Fruit fly (Drosophila melanogaster): ENCODE measurements around the gene CG31365.

The CG31365 gene

dm6 chr3R:23148433-23148832, 22.2 kb upstream of the CG31365 start:
- TF ChIP-seq gl (tag; optimal IDR thresholded peaks at IDR 0.05) (peak; percentile 31), CG32121 (GFP tag; IDR thresholded peaks at IDR 0.05) (no peak), CG17806 (tag; optimal IDR thresholded peaks at IDR 0.05) (peak; percentile 50), CG15710 (tag; optimal IDR thresholded peaks at IDR 0.05) (peak; percentile 62), Pif1A (GFP tag; optimal IDR thresholded peaks at IDR 0.05) (peak; percentile 14), CG9948 (tag; optimal IDR thresholded peaks at IDR 0.05) (peak; percentile 26), D1 (tag; optimal IDR thresholded peaks at IDR 0.05) (no peak), CG14655 (GFP tag; optimal IDR thresholded peaks at IDR 0.05) (peak; percentile 54), CG10348 (GFP tag; IDR thresholded peaks at IDR 0.05) (no peak), rn (GFP tag; IDR thresholded peaks at IDR 0.05) (no peak), Snoo (tag; optimal IDR thresholded peaks at IDR 0.05) (peak; percentile 30), Ets98B (GFP tag; IDR thresholded peaks at IDR 0.05) (no peak), CG8301 (tag; optimal IDR thresholded peaks at IDR 0.05) (peak; percentile 52), Pif1B (GFP tag; optimal IDR thresholded peaks at IDR 0.05) (peak; percentile 35), CG8159 (tag; optimal IDR thresholded peaks at IDR 0.05) (peak; percentile 57), CG12605 (GFP tag; IDR thresholded peaks at IDR 0.05) (no peak; the same call in 1 of the 2 replicates), EcR (GFP tag; optimal IDR thresholded peaks at IDR 0.05) (peak; percentile 20), CG34367 (tag; optimal IDR thresholded peaks at IDR 0.05) (no peak), CG13204 (GFP tag; optimal IDR thresholded peaks at IDR 0.05) (peak; percentile 46), fd96Ca (GFP tag; IDR thresholded peaks at IDR 0.05) (peak; percentile 31; the same call in 1 of the 3 replicates), CG4496 (GFP tag; IDR thresholded peaks at IDR 0.05) (peak; percentile 46)

dm6 chr3R:23147625-23148024, 21.4 kb upstream of the CG31365 start:
- TF ChIP-seq CG9948 (tag; optimal IDR thresholded peaks at IDR 0.05) (peak; percentile 82), CG34367 (tag; optimal IDR thresholded peaks at IDR 0.05) (peak; percentile 76), CG12605 (GFP tag; IDR thresholded peaks at IDR 0.05) (no peak), Snoo (tag; optimal IDR thresholded peaks at IDR 0.05) (peak; percentile 68), Ets98B (GFP tag; IDR thresholded peaks at IDR 0.05) (no peak), D1 (tag; optimal IDR thresholded peaks at IDR 0.05) (peak; percentile 27), CG8301 (tag; optimal IDR thresholded peaks at IDR 0.05) (peak; percentile 37), Pif1B (GFP tag; optimal IDR thresholded peaks at IDR 0.05) (peak; percentile 39), Pif1A (GFP tag; optimal IDR thresholded peaks at IDR 0.05) (peak; percentile 45), CG8159 (tag; optimal IDR thresholded peaks at IDR 0.05) (peak; percentile 80), CG15710 (tag; optimal IDR thresholded peaks at IDR 0.05) (peak; percentile 82), CG10348 (GFP tag; IDR thresholded peaks at IDR 0.05) (no peak), rn (GFP tag; IDR thresholded peaks at IDR 0.05) (peak; percentile 47; the same call in 1 of the 2 replicates), CG14655 (GFP tag; optimal IDR thresholded peaks at IDR 0.05) (peak; percentile 52), fd96Ca (GFP tag; IDR thresholded peaks at IDR 0.05) (peak; percentile 54; the same call in 2 of the 3 replicates), CG13204 (GFP tag; optimal IDR thresholded peaks at IDR 0.05) (peak; percentile 19), gl (tag; optimal IDR thresholded peaks at IDR 0.05) (peak; percentile 70), CG4496 (GFP tag; IDR thresholded peaks at IDR 0.05) (peak; percentile 49; the same call in 1 of the 3 replicates), CG32121 (GFP tag; IDR thresholded peaks at IDR 0.05) (no peak), EcR (GFP tag; optimal IDR thresholded peaks at IDR 0.05) (no peak), CG17806 (tag; optimal IDR thresholded peaks at IDR 0.05) (peak; percentile 87)

dm6 chr3R:23147058-23147457, 20.8 kb upstream of the CG31365 start:
- TF ChIP-seq Pif1A (GFP tag; optimal IDR thresholded peaks at IDR 0.05) = no peak
- TF ChIP-seq CG32121 (GFP tag; IDR thresholded peaks at IDR 0.05) = no peak
- TF ChIP-seq gl (tag; optimal IDR thresholded peaks at IDR 0.05) = no peak
- no peak for TF ChIP-seq CG15710 (tag; optimal IDR thresholded peaks at IDR 0.05)
- TF ChIP-seq CG8301 (tag; optimal IDR thresholded peaks at IDR 0.05) = no peak
- no peak for TF ChIP-seq CG12605 (GFP tag; IDR thresholded peaks at IDR 0.05)
- no peak for TF ChIP-seq CG9948 (tag; optimal IDR thresholded peaks at IDR 0.05)
- no peak for TF ChIP-seq CG13204 (GFP tag; optimal IDR thresholded peaks at IDR 0.05)
- no peak for TF ChIP-seq CG34367 (tag; optimal IDR thresholded peaks at IDR 0.05)
- no peak for TF ChIP-seq EcR (GFP tag; optimal IDR thresholded peaks at IDR 0.05)
- TF ChIP-seq CG10348 (GFP tag; IDR thresholded peaks at IDR 0.05) = no peak
- TF ChIP-seq D1 (tag; optimal IDR thresholded peaks at IDR 0.05) = no peak
- TF ChIP-seq CG14655 (GFP tag; optimal IDR thresholded peaks at IDR 0.05) = no peak
- TF ChIP-seq Pif1B (GFP tag; optimal IDR thresholded peaks at IDR 0.05) = no peak
- no peak for TF ChIP-seq Snoo (tag; optimal IDR thresholded peaks at IDR 0.05)
- no peak for TF ChIP-seq CG17806 (tag; optimal IDR thresholded peaks at IDR 0.05)
- TF ChIP-seq rn (GFP tag; IDR thresholded peaks at IDR 0.05) = no peak

- TF ChIP-seq EcR (GFP tag; optimal IDR thresholded peaks at IDR 0.05) = no peak
- no peak for TF ChIP-seq CG9948 (tag; optimal IDR thresholded peaks at IDR 0.05)
- TF ChIP-seq rn (GFP tag; IDR thresholded peaks at IDR 0.05) = no peak
- no peak for TF ChIP-seq D1 (tag; optimal IDR thresholded peaks at IDR 0.05)
- no peak for TF ChIP-seq CG10348 (GFP tag; IDR thresholded peaks at IDR 0.05)
- no peak for TF ChIP-seq gl (tag; optimal IDR thresholded peaks at IDR 0.05)
- no peak for TF ChIP-seq CG13204 (GFP tag; optimal IDR thresholded peaks at IDR 0.05)
Observed at dm6 chr3R:23145681-23146080, 19.5 kb upstream of the CG31365 start.

- TF ChIP-seq CG8301 (tag; optimal IDR thresholded peaks at IDR 0.05) (no peak), fd96Ca (GFP tag; IDR thresholded peaks at IDR 0.05) (no peak), CG13204 (GFP tag; optimal IDR thresholded peaks at IDR 0.05) (no peak), Pif1B (GFP tag; optimal IDR thresholded peaks at IDR 0.05) (no peak), CG34367 (tag; optimal IDR thresholded peaks at IDR 0.05) (no peak), CG17806 (tag; optimal IDR thresholded peaks at IDR 0.05) (peak; percentile 13), CG8159 (tag; optimal IDR thresholded peaks at IDR 0.05) (no peak), CG10348 (GFP tag; IDR thresholded peaks at IDR 0.05) (no peak), gl (tag; optimal IDR thresholded peaks at IDR 0.05) (no peak), Ets98B (GFP tag; IDR thresholded peaks at IDR 0.05) (no peak), CG9948 (tag; optimal IDR thresholded peaks at IDR 0.05) (no peak), Pif1A (GFP tag; optimal IDR thresholded peaks at IDR 0.05) (no peak), CG32121 (GFP tag; IDR thresholded peaks at IDR 0.05) (no peak), CG15710 (tag; optimal IDR thresholded peaks at IDR 0.05) (peak; percentile 38), CG4496 (GFP tag; IDR thresholded peaks at IDR 0.05) (no peak), CG14655 (GFP tag; optimal IDR thresholded peaks at IDR 0.05) (peak; percentile 15), CG12605 (GFP tag; IDR thresholded peaks at IDR 0.05) (no peak), EcR (GFP tag; optimal IDR thresholded peaks at IDR 0.05) (peak; percentile 25), D1 (tag; optimal IDR thresholded peaks at IDR 0.05) (no peak), rn (GFP tag; IDR thresholded peaks at IDR 0.05) (no peak), Snoo (tag; optimal IDR thresholded peaks at IDR 0.05) (no peak)
Observed at dm6 chr3R:23144654-23145053, 18.4 kb upstream of the CG31365 start.

Data from whole organism, pupa.